Worm (Caenorhabditis elegans): ENCODE results near the gene rgs-3.

DNA sequence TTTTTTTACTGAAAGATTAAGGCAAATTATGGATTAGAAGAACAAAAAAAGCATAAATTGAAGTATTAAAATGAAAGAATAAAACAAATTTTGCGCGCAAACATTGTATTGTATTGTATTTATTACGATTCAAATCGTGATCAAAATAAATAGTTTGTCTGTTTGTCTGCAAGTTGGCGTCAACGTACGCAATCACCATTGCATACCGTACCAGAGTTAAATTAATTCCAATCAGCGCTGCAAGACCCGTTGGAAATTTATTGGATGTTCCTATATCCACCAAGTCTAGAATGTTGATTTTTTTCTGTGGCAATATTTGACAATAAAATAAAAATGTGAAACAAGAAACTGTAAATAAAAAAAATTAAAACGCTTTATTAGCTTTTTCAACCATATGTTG lies 13.6 kb downstream of the rgs-3 start, which contains the start of gene heri-1:
- TF ChIP-seq pha-4 (tag; optimal IDR thresholded peaks at IDR 0.05): no peak
- no peak for TF ChIP-seq ztf-11 (tag; optimal IDR thresholded peaks at IDR 0.05)
- TF ChIP-seq ceh-83 (GFP tag; optimal IDR thresholded peaks at IDR 0.05): no peak
- no peak for TF ChIP-seq unc-62 (GFP tag; optimal IDR thresholded peaks at IDR 0.05)
- no peak for TF ChIP-seq elt-3 (tag; optimal IDR thresholded peaks at IDR 0.05)
- TF ChIP-seq snpc-4 (tag; optimal IDR thresholded peaks at IDR 0.05): no peak
- no peak for TF ChIP-seq nhr-76 (tag; optimal IDR thresholded peaks at IDR 0.05)
- no peak for TF ChIP-seq tbx-8 (GFP tag; optimal IDR thresholded peaks at IDR 0.05)
- TF ChIP-seq ham-2 (GFP tag; optimal IDR thresholded peaks at IDR 0.05): no peak
